Fruit fly (Drosophila melanogaster) whole organism, embryonic: Measurements from ENCODE around the gene CG34251.

Source experiments
- CG11696 ChIP-seq: fragments of 200-800 bp; sonication (Bioruptor generic); IDR thresholded peaks from 2 replicates; pipeline ENCODE4 v1.3.6; 2022; ENCODE audit warnings: missing biosample characterization, missing genetic modification characterization
- CG12744 ChIP-seq: fragments of 200-800 bp; sonication (Bioruptor generic); optimal IDR thresholded peaks from 2 replicates; lab custom pipeline; 2016; ENCODE audit warnings: missing biosample characterization, missing genetic modification characterization
- CG16779 ChIP-seq: fragments of 200-800 bp; sonication (Bioruptor generic); IDR thresholded peaks from 2 replicates; pipeline ENCODE4 v1.3.6; 2022; ENCODE audit warnings: missing biosample characterization, missing genetic modification characterization
- CG16813 ChIP-seq: fragments of 200-800 bp; sonication (Bioruptor generic); IDR thresholded peaks from 3 replicates; pipeline ENCODE4 v1.3.6; 2022; ENCODE audit warnings: missing biosample characterization, missing genetic modification characterization; ENCODE audit not compliant: partially characterized antibody
- CG17359 ChIP-seq: fragments of 200-800 bp; sonication (Bioruptor generic); optimal IDR thresholded peaks from 3 replicates; lab custom pipeline; 2018; ENCODE audit warnings: missing biosample characterization, mild to moderate bottlenecking, missing genetic modification characterization, moderate library complexity
- CG17361 ChIP-seq: fragments of 200-800 bp; sonication (Bioruptor generic); IDR thresholded peaks from 3 replicates; pipeline ENCODE4 v1.3.6; 2022; ENCODE audit warnings: missing biosample characterization, missing genetic modification characterization
- CG17829 ChIP-seq: fragments of 200-800 bp; optimal IDR thresholded peaks from 2 replicates; lab custom pipeline; 2019; ENCODE audit warnings: missing biosample characterization, mild to moderate bottlenecking, missing genetic modification characterization, moderate library complexity
- CG2199 ChIP-seq: fragments of 200-800 bp; sonication (Bioruptor generic); IDR thresholded peaks from 3 replicates; pipeline ENCODE4 v1.3.6; 2022; ENCODE audit warnings: missing biosample characterization, missing genetic modification characterization
- CG31388 ChIP-seq: fragments of 200-800 bp; sonication (Bioruptor generic); optimal IDR thresholded peaks from 2 replicates; lab custom pipeline; 2016; ENCODE audit warnings: missing biosample characterization, missing genetic modification characterization
- CG5180 ChIP-seq: fragments of 200-800 bp; sonication (Bioruptor generic); optimal IDR thresholded peaks from 3 replicates; lab custom pipeline; 2017; ENCODE audit warnings: missing biosample characterization, missing genetic modification characterization, mild to moderate bottlenecking, moderate library complexity, missing genetic modification reagents
- CG6272 ChIP-seq: fragments of 200-800 bp; sonication (Bioruptor generic); IDR thresholded peaks from 2 replicates; pipeline ENCODE4 v1.3.6; 2022; ENCODE audit warnings: missing biosample characterization, missing genetic modification characterization
- CG7963 ChIP-seq: fragments of 200-800 bp; sonication (Bioruptor generic); IDR thresholded peaks from 3 replicates; pipeline ENCODE4 v1.3.6; 2022; ENCODE audit warnings: missing biosample characterization, missing genetic modification characterization; ENCODE audit not compliant: partially characterized antibody
- CG8281 ChIP-seq: fragments of 200-800 bp; sonication (Bioruptor generic); optimal IDR thresholded peaks from 2 replicates; lab custom pipeline; 2018; ENCODE audit warnings: missing biosample characterization, mild to moderate bottlenecking, missing genetic modification characterization, moderate library complexity
- CG8388 ChIP-seq: fragments of 200-800 bp; sonication (Bioruptor generic); optimal IDR thresholded peaks from 2 replicates; lab custom pipeline; 2019; ENCODE audit warnings: missing biosample characterization, mild to moderate bottlenecking, missing genetic modification characterization, moderate library complexity
- CG9437 ChIP-seq: fragments of 200-800 bp; sonication (Bioruptor generic); optimal IDR thresholded peaks from 2 replicates; lab custom pipeline; 2018; ENCODE audit warnings: missing biosample characterization, mild to moderate bottlenecking, missing genetic modification characterization
- Eip74EF ChIP-seq, 2 experiments: fragments of 200-800 bp in 1 of 2; fragments of >200 bp in 1 of 2; sonication (Bioruptor generic) in 1 of 2; optimal IDR thresholded peaks; 2 replicates each; lab custom pipeline; 2017 to 2019; ENCODE audit warnings: missing biosample characterization in 2 of 2, missing genetic modification characterization in 2 of 2, mild to moderate bottlenecking in 1 of 2, moderate library complexity in 1 of 2
- Fer1 ChIP-seq: fragments of 200-800 bp; sonication (Bioruptor generic); optimal IDR thresholded peaks from 2 replicates; lab custom pipeline; 2017; ENCODE audit warnings: missing biosample characterization, mild to moderate bottlenecking, missing genetic modification characterization
- Gug ChIP-seq: fragments of 200-800 bp; sonication (Bioruptor generic); IDR thresholded peaks from 4 replicates; pipeline ENCODE4 v1.3.6; 2022; ENCODE audit warnings: missing biosample characterization, missing genetic modification characterization
- Hr3 ChIP-seq: fragments of 200-800 bp; sonication (Bioruptor generic); optimal IDR thresholded peaks from 3 replicates; lab custom pipeline; 2016; ENCODE audit warnings: missing biosample characterization, missing genetic modification characterization
- Hr78 ChIP-seq, 2 experiments: fragments of 200-800 bp in 1 of 2; fragments of >200 bp in 1 of 2; sonication (Bioruptor generic) in 1 of 2; optimal IDR thresholded peaks; 2 replicates each; lab custom pipeline; 2017 to 2019; ENCODE audit warnings: missing biosample characterization in 2 of 2, missing genetic modification characterization in 2 of 2, mild to moderate bottlenecking in 1 of 2, moderate library complexity in 1 of 2
- Kr ChIP-seq: fragments of 200-800 bp; sonication (Bioruptor generic); optimal IDR thresholded peaks from 2 replicates; lab custom pipeline; 2017; ENCODE audit warnings: missing biosample characterization, mild to moderate bottlenecking, missing genetic modification characterization
- Oli ChIP-seq: fragments of 200-800 bp; sonication (Bioruptor generic); optimal IDR thresholded peaks from 2 replicates; lab custom pipeline; 2018; ENCODE audit warnings: missing biosample characterization, mild to moderate bottlenecking, missing genetic modification characterization, moderate library complexity
- Opbp ChIP-seq: fragments of 200-800 bp; sonication (Bioruptor generic); IDR thresholded peaks from 3 replicates; pipeline ENCODE4 v1.3.6; 2022; ENCODE audit warnings: missing biosample characterization, missing genetic modification characterization; ENCODE audit not compliant: partially characterized antibody
- Optix ChIP-seq: fragments of 200-800 bp; sonication (Bioruptor generic); IDR thresholded peaks from 3 replicates; pipeline ENCODE4 v1.3.6; 2022; ENCODE audit warnings: missing biosample characterization, missing genetic modification characterization
- Six4 ChIP-seq: fragments of 200-800 bp; sonication (Bioruptor generic); optimal IDR thresholded peaks from 2 replicates; lab custom pipeline; 2016; ENCODE audit warnings: missing biosample characterization, missing genetic modification characterization
- Spps ChIP-seq: fragments of 200-800 bp; sonication (Bioruptor generic); optimal IDR thresholded peaks from 2 replicates; lab custom pipeline; 2018; ENCODE audit warnings: missing biosample characterization, mild to moderate bottlenecking, missing genetic modification characterization
- Taf1 ChIP-seq: fragments of 200-800 bp; sonication (Bioruptor generic); IDR thresholded peaks from 2 replicates; pipeline ENCODE4 v1.3.6; 2022; ENCODE audit warnings: missing biosample characterization, missing genetic modification characterization
- Vsx1 ChIP-seq: fragments of 200-800 bp; sonication (Bioruptor generic); optimal IDR thresholded peaks from 2 replicates; lab custom pipeline; 2017; ENCODE audit warnings: missing biosample characterization, mild to moderate bottlenecking, missing genetic modification characterization, missing genetic modification reagents
- ap ChIP-seq: fragments of 200-800 bp; sonication (Bioruptor generic); IDR thresholded peaks from 2 replicates; pipeline ENCODE4 v1.3.6; 2022; ENCODE audit warnings: missing biosample characterization, missing genetic modification characterization
- bab2 ChIP-seq: fragments of 200-800 bp; sonication (Bioruptor generic); optimal IDR thresholded peaks from 2 replicates; lab custom pipeline; 2016; ENCODE audit warnings: missing biosample characterization, missing genetic modification characterization
- bbx ChIP-seq: fragments of 200-800 bp; sonication (Bioruptor generic); IDR thresholded peaks from 2 replicates; pipeline ENCODE4 v1.3.6; 2022; ENCODE audit warnings: missing biosample characterization, missing genetic modification characterization; ENCODE audit not compliant: partially characterized antibody
- bowl ChIP-seq: fragments of 200-800 bp; sonication (Bioruptor generic); IDR thresholded peaks from 2 replicates; pipeline ENCODE4 v1.3.6; 2022; ENCODE audit warnings: missing biosample characterization, missing genetic modification characterization
- cato ChIP-seq: fragments of 200-800 bp; sonication (Bioruptor generic); optimal IDR thresholded peaks from 2 replicates; lab custom pipeline; 2016; ENCODE audit warnings: missing biosample characterization, missing genetic modification characterization, borderline replicate concordance
- chm ChIP-seq: fragments of 200-800 bp; sonication (Bioruptor generic); IDR thresholded peaks from 2 replicates; pipeline ENCODE4 v1.3.6; 2022; ENCODE audit warnings: missing biosample characterization, missing genetic modification characterization
- chn ChIP-seq: fragments of 200-800 bp; sonication (Bioruptor generic); optimal IDR thresholded peaks from 2 replicates; lab custom pipeline; 2016; ENCODE audit warnings: missing biosample characterization, missing genetic modification characterization
- corto ChIP-seq: fragments of 200-800 bp; sonication (Bioruptor generic); optimal IDR thresholded peaks from 2 replicates; lab custom pipeline; 2016; ENCODE audit warnings: missing biosample characterization, mild to moderate bottlenecking, missing genetic modification characterization, moderate library complexity
- danr ChIP-seq: fragments of 200-800 bp; sonication (Bioruptor generic); IDR thresholded peaks from 2 replicates; pipeline ENCODE4 v1.3.6; 2022; ENCODE audit warnings: missing biosample characterization, missing genetic modification characterization
- dati ChIP-seq: fragments of 200-800 bp; sonication (Bioruptor generic); IDR thresholded peaks from 2 replicates; pipeline ENCODE4 v1.3.6; 2022; ENCODE audit warnings: missing biosample characterization, missing genetic modification characterization
- disco-r ChIP-seq: fragments of 200-800 bp; sonication (Bioruptor generic); optimal IDR thresholded peaks from 2 replicates; lab custom pipeline; 2016; ENCODE audit warnings: missing biosample characterization, missing genetic modification characterization
- dmrt99B ChIP-seq: fragments of 200-800 bp; sonication (Bioruptor generic); optimal IDR thresholded peaks from 2 replicates; lab custom pipeline; 2018; ENCODE audit warnings: missing biosample characterization, mild to moderate bottlenecking, missing genetic modification characterization, moderate library complexity
- dpn ChIP-seq, 2 experiments: fragments of 200-800 bp; sonication (Bioruptor generic); optimal IDR thresholded peaks; 3 replicates each; lab custom pipeline; 2016; ENCODE audit warnings: missing biosample characterization in 2 of 2, missing genetic modification characterization in 2 of 2
- fd102C ChIP-seq: fragments of 200-800 bp; sonication (Bioruptor generic); optimal IDR thresholded peaks from 2 replicates; lab custom pipeline; 2018; ENCODE audit warnings: missing biosample characterization, mild to moderate bottlenecking, missing genetic modification characterization, moderate library complexity
- fd64A ChIP-seq: fragments of 200-800 bp; sonication (Bioruptor generic); optimal IDR thresholded peaks from 3 replicates; lab custom pipeline; 2018; ENCODE audit warnings: missing biosample characterization, mild to moderate bottlenecking, missing genetic modification characterization
- h ChIP-seq: fragments of >200 bp; optimal IDR thresholded peaks from 2 replicates; lab custom pipeline; 2017
- lov ChIP-seq, 2 experiments: fragments of 200-800 bp in 1 of 2; fragments of >200 bp in 1 of 2; sonication (Bioruptor generic) in 1 of 2; IDR thresholded peaks in 1 of 2; optimal IDR thresholded peaks in 1 of 2; 2 replicates in 1 of 2; 3 replicates in 1 of 2; pipeline versions ENCODE4 v1.3.6 to Lab custom; 2017 to 2022; ENCODE audit warnings: missing biosample characterization in 1 of 2, missing genetic modification characterization in 1 of 2
- maf-S ChIP-seq: fragments of 200-800 bp; sonication (Bioruptor generic); optimal IDR thresholded peaks from 2 replicates; lab custom pipeline; 2016; ENCODE audit warnings: missing biosample characterization, missing genetic modification characterization
- salm ChIP-seq: fragments of 200-800 bp; sonication (Bioruptor generic); optimal IDR thresholded peaks from 2 replicates; lab custom pipeline; 2018; ENCODE audit warnings: missing biosample characterization, mild to moderate bottlenecking, missing genetic modification characterization
- slp2 ChIP-seq: fragments of 200-800 bp; sonication (Bioruptor generic); optimal IDR thresholded peaks from 2 replicates; lab custom pipeline; 2016; ENCODE audit warnings: missing biosample characterization, missing genetic modification characterization
- sna ChIP-seq: fragments of 200-800 bp; sonication (Bioruptor generic); IDR thresholded peaks from 2 replicates; pipeline ENCODE4 v1.3.6; 2022; ENCODE audit warnings: missing biosample characterization, missing genetic modification characterization; ENCODE audit not compliant: partially characterized antibody
- sug ChIP-seq: fragments of 200-800 bp; optimal IDR thresholded peaks from 2 replicates; lab custom pipeline; 2019; ENCODE audit warnings: missing biosample characterization, mild to moderate bottlenecking, missing genetic modification characterization, moderate library complexity
- yki ChIP-seq: fragments of >200 bp; optimal IDR thresholded peaks from 3 replicates; lab custom pipeline; 2018
- zf30C ChIP-seq: fragments of 200-800 bp; sonication (Bioruptor generic); optimal IDR thresholded peaks from 3 replicates; lab custom pipeline; 2018; ENCODE audit warnings: missing biosample characterization, mild to moderate bottlenecking, missing genetic modification characterization

The CG34251 gene

dm6 chr3L:17659268-17659589 lies 12.2 kb upstream of the CG34251 start (continued):
- TF ChIP-seq yki (no peak), CG17359 (no peak), Opbp (GFP tag; lab: Robert Waterston, UW) (no peak), chn (GFP tag; lab: Kevin White, UChicago) (no peak), dati (no peak), CG12744 (GFP tag; lab: Kevin White, UChicago) (no peak), disco-r (no peak), fd102C (no peak), maf-S (GFP tag; lab: Kevin White, UChicago) (no peak), CG16813 (GFP tag; lab: Robert Waterston, UW) (no peak), CG17361 (GFP tag; lab: Robert Waterston, UW) (no peak), Fer1 (GFP tag; lab: Kevin White, UChicago) (peak; percentile 67), chm (GFP tag; lab: Robert Waterston, UW) (peak; percentile 59; the same call in 1 of the 2 replicates), cato (GFP tag; lab: Kevin White, UChicago) (no peak), salm (tag; lab: Kevin White, UChicago) (no peak), lov (optimal IDR thresholded peaks at IDR 0.05; lab: Kevin White, UChicago) (no peak), lov (GFP tag; IDR thresholded peaks at IDR 0.05; lab: Robert Waterston, UW) (no peak), Eip74EF (GFP tag; optimal IDR thresholded peaks at IDR 0.05; lab: Kevin White, UChicago) (no peak), CG7963 (GFP tag; lab: Robert Waterston, UW) (no peak), Taf1 (GFP tag; lab: Robert Waterston, UW) (no peak), ap (no peak), CG8281 (tag; lab: Kevin White, UChicago) (no peak), Hr3 (no peak), Hr78 (GFP tag; optimal IDR thresholded peaks at IDR 0.05; lab: Kevin White, UChicago) (no peak), CG2199 (GFP tag; lab: Robert Waterston, UW) (no peak), dmrt99B (no peak), Spps (no peak), bowl (GFP tag; lab: Robert Waterston, UW) (no peak), h (lab: Kevin White, UChicago) (no peak), Optix (GFP tag; lab: Robert Waterston, UW) (no peak), fd64A (GFP tag; lab: Kevin White, UChicago) (no peak), dpn (GFP tag; optimal IDR thresholded peaks at IDR 0.05; lab: Kevin White, UChicago) (peak in 1 of 2 experiments; percentile 34), slp2 (no peak), Vsx1 (GFP tag; lab: Kevin White, UChicago) (no peak), Kr (GFP tag; lab: Kevin White, UChicago) (no peak), CG11696 (GFP tag; lab: Robert Waterston, UW) (no peak), sug (tag; lab: Kevin White, UChicago) (peak; percentile 26), Six4 (GFP tag; lab: Kevin White, UChicago) (no peak), CG31388 (no peak), danr (GFP tag; lab: Robert Waterston, UW) (no peak), sna (GFP tag; lab: Robert Waterston, UW) (no peak), zf30C (no peak), CG16779 (GFP tag; lab: Robert Waterston, UW) (no peak), bbx (GFP tag; lab: Robert Waterston, UW) (no peak), CG8388 (GFP tag; lab: Kevin White, UChicago) (no peak), CG5180 (GFP tag; lab: Kevin White, UChicago) (no peak), CG6272 (GFP tag; lab: Robert Waterston, UW) (no peak), corto (no peak), bab2 (peak; percentile 47), CG9437 (GFP tag; lab: Kevin White, UChicago) (no peak), CG17829 (tag; lab: Kevin White, UChicago) (no peak), Gug (no peak), Oli (no peak)
